Fruit fly (Drosophila melanogaster) whole organism, embryonic: ENCODE data around the gene CG33483.
A peak's percentile ranks its signal among the peaks of the same experiment; 100 is the strongest.

Source experiments
- Adf1 ChIP-seq: fragments of 200-800 bp; sonication (Bioruptor generic); IDR thresholded peaks from 2 replicates; pipeline ENCODE4 v1.3.6; 2022; ENCODE audit warnings: missing biosample characterization, missing genetic modification characterization
- BtbVII ChIP-seq: fragments of 200-800 bp; sonication (Bioruptor generic); optimal IDR thresholded peaks from 3 replicates; lab custom pipeline; 2017; ENCODE audit warnings: missing biosample characterization, mild to moderate bottlenecking, missing genetic modification characterization
- CG11093 ChIP-seq: fragments of 200-800 bp; sonication (Bioruptor generic); IDR thresholded peaks from 3 replicates; pipeline ENCODE4 v1.3.6; 2022; ENCODE audit warnings: missing biosample characterization, missing genetic modification characterization
- CG13894 ChIP-seq: fragments of 200-800 bp; sonication (Bioruptor generic); optimal IDR thresholded peaks from 3 replicates; lab custom pipeline; 2018; ENCODE audit warnings: missing biosample characterization, mild to moderate bottlenecking, missing genetic modification characterization, moderate library complexity
- CG14014 ChIP-seq: fragments of 200-800 bp; sonication (Bioruptor generic); IDR thresholded peaks from 2 replicates; pipeline ENCODE4 v1.3.6; 2022; ENCODE audit warnings: missing biosample characterization, missing genetic modification characterization
- CG14667 ChIP-seq: fragments of 200-800 bp; sonication (Bioruptor generic); IDR thresholded peaks from 2 replicates; pipeline ENCODE4 v1.3.6; 2022; ENCODE audit warnings: missing biosample characterization, missing genetic modification characterization
- CG2120 ChIP-seq: fragments of 200-800 bp; sonication (Bioruptor generic); optimal IDR thresholded peaks from 3 replicates; lab custom pipeline; 2016; ENCODE audit warnings: missing biosample characterization, missing genetic modification characterization
- CG32532 ChIP-seq: fragments of 200-800 bp; sonication (Bioruptor generic); IDR thresholded peaks from 2 replicates; pipeline ENCODE4 v1.3.6; 2022; ENCODE audit warnings: missing biosample characterization, missing genetic modification characterization
- CG33213 ChIP-seq: fragments of 200-800 bp; sonication (Bioruptor generic); optimal IDR thresholded peaks from 3 replicates; lab custom pipeline; 2016; ENCODE audit warnings: missing biosample characterization, missing genetic modification characterization
- CG3847 ChIP-seq: fragments of 200-800 bp; sonication (Bioruptor generic); IDR thresholded peaks from 2 replicates; pipeline ENCODE4 v1.3.6; 2022; ENCODE audit warnings: missing biosample characterization, missing genetic modification characterization
- CG6683 ChIP-seq: fragments of 200-800 bp; sonication (Bioruptor generic); optimal IDR thresholded peaks from 2 replicates; lab custom pipeline; 2017; ENCODE audit warnings: missing biosample characterization, mild to moderate bottlenecking, missing genetic modification characterization, missing genetic modification reagents
- CG7556 ChIP-seq: fragments of 200-800 bp; sonication (Bioruptor generic); optimal IDR thresholded peaks from 2 replicates; lab custom pipeline; 2017; ENCODE audit warnings: missing biosample characterization, mild to moderate bottlenecking, missing genetic modification characterization
- CG8944 ChIP-seq: fragments of 200-800 bp; sonication (Bioruptor generic); optimal IDR thresholded peaks from 3 replicates; lab custom pipeline; 2016; ENCODE audit warnings: missing biosample characterization, missing genetic modification characterization
- CG9932 ChIP-seq: fragments of 200-800 bp; sonication (Bioruptor generic); IDR thresholded peaks from 2 replicates; pipeline ENCODE4 v1.3.6; 2022; ENCODE audit warnings: missing biosample characterization, missing genetic modification characterization
- Chrac-16 ChIP-seq: fragments of 200-800 bp; sonication (Bioruptor generic); optimal IDR thresholded peaks from 3 replicates; lab custom pipeline; 2016; ENCODE audit warnings: missing biosample characterization, missing genetic modification characterization
- D ChIP-seq, 2 experiments: fragments of 200-800 bp in 1 of 2; fragments of >200 bp in 1 of 2; sonication (Bioruptor generic) in 1 of 2; optimal IDR thresholded peaks; 2 replicates in 1 of 2; 3 replicates in 1 of 2; lab custom pipeline; 2017; ENCODE audit warnings: mild to moderate bottlenecking in 1 of 2, missing biosample characterization in 1 of 2, missing genetic modification characterization in 1 of 2, missing genetic modification reagents in 1 of 2
- Dbx ChIP-seq: fragments of 200-800 bp; sonication (Bioruptor generic); IDR thresholded peaks from 3 replicates; pipeline ENCODE4 v1.3.6; 2022; ENCODE audit warnings: missing biosample characterization, missing genetic modification characterization
- Dfd ChIP-seq, 2 experiments: fragments of >200 bp; optimal IDR thresholded peaks; 2 replicates each; lab custom pipeline; 2017; ENCODE audit warnings: missing biosample characterization in 2 of 2, missing genetic modification characterization in 2 of 2
- Drgx ChIP-seq: fragments of 200-800 bp; sonication (Bioruptor generic); IDR thresholded peaks from 2 replicates; pipeline ENCODE4 v1.3.6; 2022; ENCODE audit warnings: missing biosample characterization, missing genetic modification characterization
- E2f1 ChIP-seq: fragments of 200-800 bp; sonication (Bioruptor generic); IDR thresholded peaks from 2 replicates; pipeline ENCODE4 v1.3.6; 2022; ENCODE audit warnings: missing biosample characterization, missing genetic modification characterization
- Ets65A ChIP-seq: fragments of 200-800 bp; sonication (Bioruptor generic); peaks from one replicate; lab custom pipeline; 2016; ENCODE audit warnings: missing biosample characterization, missing genetic modification characterization
- Hmx ChIP-seq: fragments of 200-800 bp; sonication (Bioruptor generic); optimal IDR thresholded peaks from 2 replicates; lab custom pipeline; 2016; ENCODE audit warnings: missing biosample characterization, missing genetic modification characterization
- Med ChIP-seq: fragments of 200-800 bp; sonication (Bioruptor generic); peaks from one replicate; lab custom pipeline; 2016; ENCODE audit warnings: missing biosample characterization, missing genetic modification characterization, mild to moderate bottlenecking, inconsistent platforms, moderate library complexity
- Mrtf ChIP-seq: fragments of 200-800 bp; sonication (Bioruptor generic); IDR thresholded peaks from 3 replicates; pipeline ENCODE4 v1.3.6; 2022; ENCODE audit warnings: missing biosample characterization, missing genetic modification characterization
- Pdp1 ChIP-seq, 2 experiments: fragments of 200-800 bp; sonication (Bioruptor generic); optimal IDR thresholded peaks; 3 replicates each; lab custom pipeline; 2016; ENCODE audit warnings: missing biosample characterization in 2 of 2, missing genetic modification characterization in 2 of 2, mild to moderate bottlenecking in 1 of 2, moderate library complexity in 1 of 2
- Ptx1 ChIP-seq: fragments of 200-800 bp; sonication (Bioruptor generic); IDR thresholded peaks from 2 replicates; pipeline ENCODE4 v1.3.6; 2022; ENCODE audit warnings: missing biosample characterization, missing genetic modification characterization
- Rfx ChIP-seq: fragments of 200-800 bp; sonication (Bioruptor generic); IDR thresholded peaks from 2 replicates; pipeline ENCODE4 v1.3.6; 2022; ENCODE audit warnings: missing biosample characterization, missing genetic modification characterization
- Stat92E ChIP-seq, 3 experiments: fragments of >200 bp in 2 of 3; fragments of 200-800 bp in 1 of 3; sonication (Bioruptor generic) in 1 of 3; optimal IDR thresholded peaks; 2 replicates each; lab custom pipeline; 2017 to 2019; ENCODE audit warnings: missing biosample characterization in 3 of 3, missing genetic modification characterization in 3 of 3, mild to moderate bottlenecking in 1 of 3, moderate library complexity in 1 of 3
- Taf1 ChIP-seq: fragments of 200-800 bp; sonication (Bioruptor generic); IDR thresholded peaks from 2 replicates; pipeline ENCODE4 v1.3.6; 2022; ENCODE audit warnings: missing biosample characterization, missing genetic modification characterization
- al ChIP-seq: fragments of 200-800 bp; sonication (Bioruptor generic); IDR thresholded peaks from 2 replicates; pipeline ENCODE4 v1.3.6; 2022; ENCODE audit warnings: missing biosample characterization, missing genetic modification characterization
- chinmo ChIP-seq: fragments of 200-800 bp; sonication (Bioruptor generic); IDR thresholded peaks from 4 replicates; pipeline ENCODE4 v1.3.6; 2022; ENCODE audit warnings: missing biosample characterization, missing genetic modification characterization; ENCODE audit not compliant: partially characterized antibody
- dysf ChIP-seq: fragments of 200-800 bp; sonication (Bioruptor generic); IDR thresholded peaks from 3 replicates; pipeline ENCODE4 v1.3.6; 2022; ENCODE audit warnings: missing biosample characterization, missing genetic modification characterization
- ewg ChIP-seq: fragments of 200-800 bp; sonication (Bioruptor generic); optimal IDR thresholded peaks from 3 replicates; lab custom pipeline; 2017; ENCODE audit warnings: mild to moderate bottlenecking, missing biosample characterization, missing genetic modification reagents, missing genetic modification characterization
- fd64A ChIP-seq: fragments of 200-800 bp; sonication (Bioruptor generic); optimal IDR thresholded peaks from 3 replicates; lab custom pipeline; 2018; ENCODE audit warnings: missing biosample characterization, mild to moderate bottlenecking, missing genetic modification characterization
- gce ChIP-seq: fragments of 200-800 bp; sonication (Bioruptor generic); IDR thresholded peaks from 3 replicates; pipeline ENCODE4 v1.3.6; 2022; ENCODE audit warnings: missing biosample characterization, missing genetic modification characterization
- grau ChIP-seq: fragments of 200-800 bp; optimal IDR thresholded peaks from 3 replicates; lab custom pipeline; 2019; ENCODE audit warnings: missing biosample characterization, mild to moderate bottlenecking, missing genetic modification characterization, moderate library complexity
- lov ChIP-seq, 2 experiments: fragments of 200-800 bp in 1 of 2; fragments of >200 bp in 1 of 2; sonication (Bioruptor generic) in 1 of 2; IDR thresholded peaks in 1 of 2; optimal IDR thresholded peaks in 1 of 2; 2 replicates in 1 of 2; 3 replicates in 1 of 2; pipeline versions ENCODE4 v1.3.6 to Lab custom; 2017 to 2022; ENCODE audit warnings: missing biosample characterization in 1 of 2, missing genetic modification characterization in 1 of 2
- odd ChIP-seq: fragments of 200-800 bp; sonication (Bioruptor generic); optimal IDR thresholded peaks from 2 replicates; lab custom pipeline; 2017; ENCODE audit warnings: missing biosample characterization, mild to moderate bottlenecking, missing genetic modification characterization
- pho ChIP-seq: fragments of 200-800 bp; sonication (Bioruptor generic); optimal IDR thresholded peaks from 2 replicates; lab custom pipeline; 2016; ENCODE audit warnings: missing biosample characterization, missing genetic modification characterization
- row ChIP-seq: fragments of 200-800 bp; sonication (Bioruptor generic); IDR thresholded peaks from 3 replicates; pipeline ENCODE4 v1.3.6; 2022; ENCODE audit warnings: missing biosample characterization, missing genetic modification characterization
- sd ChIP-seq: fragments of 200-800 bp; sonication (Bioruptor generic); optimal IDR thresholded peaks from 3 replicates; lab custom pipeline; 2018; ENCODE audit warnings: missing biosample characterization, mild to moderate bottlenecking, missing genetic modification characterization, moderate library complexity
- sens ChIP-seq: fragments of 200-800 bp; sonication (Bioruptor generic); peaks from one replicate; lab custom pipeline; 2016; ENCODE audit warnings: missing biosample characterization, missing genetic modification characterization
- zfh1 ChIP-seq: fragments of 200-800 bp; sonication (Bioruptor generic); IDR thresholded peaks from 3 replicates; pipeline ENCODE4 v1.3.6; 2022; ENCODE audit warnings: missing biosample characterization, missing genetic modification characterization

CG33483 gene

DNA sequence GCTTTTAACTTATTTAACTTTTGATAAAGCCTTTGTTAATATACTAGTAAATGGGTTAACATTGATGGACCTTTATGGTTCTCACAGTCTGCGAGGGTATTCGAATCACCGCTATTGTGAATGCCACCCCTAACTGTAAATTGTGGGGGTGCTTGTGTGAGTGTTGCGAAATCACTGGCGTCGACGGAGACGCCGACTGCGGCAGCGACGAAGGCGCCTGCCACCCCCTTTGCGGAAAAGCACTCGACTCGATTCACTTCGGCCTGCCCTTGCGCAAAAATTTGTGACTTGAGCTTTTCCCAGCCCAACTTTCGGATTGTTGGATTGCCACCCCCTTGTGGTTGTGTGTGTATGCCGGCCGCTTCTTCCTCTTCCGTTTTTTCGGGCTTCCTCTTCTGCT, 21.9 kb downstream of the CG33483 start (continued):
- TF ChIP-seq Stat92E (GFP tag; optimal IDR thresholded peaks at IDR 0.05; lab: Kevin White, UChicago) (no peak), CG8944 (GFP tag; lab: Kevin White, UChicago) (no peak), Chrac-16 (GFP tag; lab: Kevin White, UChicago) (no peak), Hmx (no peak), D (optimal IDR thresholded peaks at IDR 0.05; lab: Kevin White, UChicago) (no peak), D (GFP tag; optimal IDR thresholded peaks at IDR 0.05; lab: Kevin White, UChicago) (no peak), odd (GFP tag; lab: Kevin White, UChicago) (no peak)

DNA sequence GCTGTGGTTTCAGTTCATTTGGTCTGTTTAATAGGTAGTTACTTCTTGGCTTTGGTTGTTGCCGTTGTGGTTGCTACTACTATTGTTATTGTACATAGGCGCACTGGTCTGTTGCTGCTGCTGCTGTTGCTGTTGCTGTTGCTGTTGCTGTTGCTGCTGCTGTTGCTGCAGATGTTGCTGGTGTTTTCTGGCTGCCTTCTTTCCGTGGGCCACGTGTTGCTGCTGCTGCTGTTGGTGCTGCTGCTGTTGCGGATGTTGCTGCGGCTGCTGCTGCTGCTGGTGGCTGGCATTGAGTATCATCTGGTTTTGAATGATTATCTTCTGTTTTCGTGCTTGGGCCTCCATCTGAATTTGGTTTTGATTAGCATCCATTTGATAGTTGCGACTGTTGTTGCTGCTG, 23.9 kb downstream of the CG33483 start:
- TF ChIP-seq ewg (GFP tag; lab: Kevin White, UChicago) (no peak), Dfd (GFP tag; optimal IDR thresholded peaks at IDR 0.05; lab: Kevin White, UChicago) (peak in 1 of 2 experiments; percentile 92), chinmo (GFP tag; lab: Robert Waterston, UW) (0 out of 4 replicates have a peak, but pooled peaks have one; percentile 7), gce (no peak), CG14667 (GFP tag; lab: Robert Waterston, UW) (no peak)

DNA sequence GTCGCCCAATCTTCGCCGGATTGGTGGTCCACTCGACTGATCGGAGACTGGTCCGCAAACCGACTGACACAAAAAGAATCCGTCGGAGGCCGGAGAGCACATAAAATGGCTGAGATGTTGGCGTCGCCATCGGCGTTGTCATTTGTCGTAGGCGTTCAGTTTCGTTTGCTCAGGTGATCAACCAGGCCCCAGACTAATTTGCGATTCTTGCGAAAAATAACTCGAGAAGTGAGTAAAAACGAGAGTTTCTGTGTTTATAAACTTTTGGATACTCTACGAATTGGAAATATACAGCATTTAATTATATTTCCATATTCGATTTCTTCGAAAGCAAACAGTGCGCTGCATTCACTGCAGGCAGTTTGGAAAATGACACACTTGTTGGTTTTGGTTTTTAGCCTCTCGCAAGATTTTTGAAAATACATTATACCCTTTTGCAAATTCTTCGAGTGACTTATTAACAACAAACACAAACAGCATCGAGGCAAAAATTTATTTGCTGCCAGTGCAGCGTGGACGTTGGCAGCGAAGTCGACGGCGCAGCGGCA, 25.8 kb downstream of the CG33483 start, which contains the start of gene CG15546:
Gene CG15546, minus strand, starts transcription at position 51 of the 548 bp plus-strand sequence.
- no peak for TF ChIP-seq CG6683
- 0 out of 3 replicates have a peak, but pooled peaks have one; percentile 15 for TF ChIP-seq Dbx (GFP tag; lab: Robert Waterston, UW)
- TF ChIP-seq CG7556: no peak
- 0 out of 2 replicates have a peak, but pooled peaks have one; percentile 4 for TF ChIP-seq CG3847 (GFP tag; lab: Robert Waterston, UW)
- TF ChIP-seq Med (GFP tag; lab: Kevin White, UChicago): peak; percentile 41
- TF ChIP-seq Ptx1 (GFP tag; lab: Robert Waterston, UW): peak; percentile 55
- TF ChIP-seq pho (GFP tag; lab: Kevin White, UChicago): no peak
- TF ChIP-seq Pdp1 (GFP tag; optimal IDR thresholded peaks at IDR 0.05; lab: Kevin White, UChicago): no peak
- peak; percentile 32; the same call in 1 of the 2 replicates for TF ChIP-seq CG32532 (GFP tag; lab: Robert Waterston, UW)
- TF ChIP-seq Drgx (GFP tag; lab: Robert Waterston, UW): peak; percentile 84
- TF ChIP-seq CG33213: no peak
- TF ChIP-seq Ets65A (GFP tag; lab: Kevin White, UChicago): peak; percentile 43
- 0 out of 3 replicates have a peak, but pooled peaks have one; percentile 21 for TF ChIP-seq Mrtf (GFP tag; lab: Robert Waterston, UW)
- TF ChIP-seq dysf (GFP tag; lab: Robert Waterston, UW): peak; percentile 48; the same call in 2 of the 3 replicates
- no peak for TF ChIP-seq E2f1 (GFP tag; lab: Robert Waterston, UW)
- TF ChIP-seq CG9932 (GFP tag; lab: Robert Waterston, UW): peak; percentile 22; the same call in 1 of the 2 replicates
- peak; percentile 25 for TF ChIP-seq CG2120 (GFP tag; lab: Kevin White, UChicago)
- TF ChIP-seq sens (GFP tag; lab: Kevin White, UChicago): peak; percentile 0
- TF ChIP-seq grau (tag; lab: Kevin White, UChicago): peak; percentile 14
- TF ChIP-seq al (GFP tag; lab: Robert Waterston, UW): peak; percentile 50; the same call in 1 of the 2 replicates
- TF ChIP-seq row (GFP tag; lab: Robert Waterston, UW): peak; percentile 41; the same call in 2 of the 3 replicates
- TF ChIP-seq Rfx (GFP tag; lab: Robert Waterston, UW): peak; percentile 37; the same call in 1 of the 2 replicates
- TF ChIP-seq BtbVII (GFP tag; lab: Kevin White, UChicago): no peak
- TF ChIP-seq CG11093 (GFP tag; lab: Robert Waterston, UW): no peak
- TF ChIP-seq Adf1 (GFP tag; lab: Robert Waterston, UW): peak; percentile 6; the same call in 1 of the 2 replicates
- TF ChIP-seq lov (optimal IDR thresholded peaks at IDR 0.05; lab: Kevin White, UChicago): no peak
- no peak for TF ChIP-seq lov (GFP tag; IDR thresholded peaks at IDR 0.05; lab: Robert Waterston, UW)
- 0 out of 2 replicates have a peak, but pooled peaks have one; percentile 23 for TF ChIP-seq CG14014 (GFP tag; lab: Robert Waterston, UW)
- TF ChIP-seq fd64A (GFP tag; lab: Kevin White, UChicago): no peak
- no peak for TF ChIP-seq Taf1
- peak; percentile 3 for TF ChIP-seq sd (tag; lab: Kevin White, UChicago)
- TF ChIP-seq CG13894 (tag; lab: Kevin White, UChicago): no peak
- no peak for TF ChIP-seq zfh1 (GFP tag; lab: Robert Waterston, UW)
